Worm (Caenorhabditis elegans): ENCODE measurements around the gene col-183.

ce11 chrX:13435790-13436472 lies 31.6 kb downstream of the col-183 start, which contains the start of gene jmjd-3.3:
- no peak for TF ChIP-seq him-1 (tag; optimal IDR thresholded peaks at IDR 0.05)
- no peak for TF ChIP-seq dao-5 (tag; optimal IDR thresholded peaks at IDR 0.05)
- TF ChIP-seq W03F9.2 (tag; optimal IDR thresholded peaks at IDR 0.05) = no peak
